Fruit fly (Drosophila melanogaster): ENCODE data around the gene chrb.
A peak's percentile ranks its signal among the peaks of the same experiment; 100 is the strongest.

The chrb gene

dm6 chr3L:11448349-11448748 lies 39.0 kb upstream of the chrb start (continued):
- TF ChIP-seq CG8632 (GFP tag; optimal IDR thresholded peaks at IDR 0.05) (peak; percentile 8), vri (GFP tag; optimal IDR thresholded peaks at IDR 0.05) (no peak), CG15336 (GFP tag; IDR thresholded peaks at IDR 0.05) (peak; percentile 89), pdm3 (GFP tag; optimal IDR thresholded peaks at IDR 0.05) (peak; percentile 49), CG10631 (GFP tag; optimal IDR thresholded peaks at IDR 0.05) (peak; percentile 52)

- TF ChIP-seq cyc (GFP tag; optimal IDR thresholded peaks at IDR 0.05) (peak; percentile 14), topi (GFP tag; optimal IDR thresholded peaks at IDR 0.05) (peak; percentile 25), salr (GFP tag; optimal IDR thresholded peaks at IDR 0.05) (peak in 1 of 2 experiments; percentile 76), Met (GFP tag; optimal IDR thresholded peaks at IDR 0.05) (no peak), Sox15 (GFP tag; optimal IDR thresholded peaks at IDR 0.05) (no peak), fd85E (GFP tag; optimal IDR thresholded peaks at IDR 0.05) (no peak), Sox102F (GFP tag; optimal IDR thresholded peaks at IDR 0.05) (no peak), lz (GFP tag; optimal IDR thresholded peaks at IDR 0.05) (peak; percentile 2), dsx (GFP tag; optimal IDR thresholded peaks at IDR 0.05; ENCODE audit: poor library complexity, severe bottlenecking) (peak; percentile 42), spab (GFP tag; optimal IDR thresholded peaks at IDR 0.05) (peak; percentile 31), CG34406 (GFP tag; optimal IDR thresholded peaks at IDR 0.05) (peak; percentile 22), CG1621 (tag; optimal IDR thresholded peaks at IDR 0.05) (peak; percentile 50), CG16779 (tag; optimal IDR thresholded peaks at IDR 0.05) (peak; percentile 26), CG11762 (GFP tag; optimal IDR thresholded peaks at IDR 0.05; ENCODE audit: insufficient read depth) (peak; percentile 65), CG10669 (GFP tag; optimal IDR thresholded peaks at IDR 0.05) (peak; percentile 48), acj6 (GFP tag; optimal IDR thresholded peaks at IDR 0.05) (peak; percentile 65), Lpt (GFP tag; optimal IDR thresholded peaks at IDR 0.05) (peak; percentile 92), fkh (GFP tag; optimal IDR thresholded peaks at IDR 0.05) (no peak), eg (GFP tag; IDR thresholded peaks at IDR 0.05) (peak; percentile 94), achi (GFP tag; optimal IDR thresholded peaks at IDR 0.05) (peak; percentile 79), CG3919 (GFP tag; optimal IDR thresholded peaks at IDR 0.05) (peak; percentile 85), CG15336 (GFP tag; IDR thresholded peaks at IDR 0.05) (peak; percentile 95), Blimp-1 (GFP tag; optimal IDR thresholded peaks at IDR 0.05) (no peak), OdsH (GFP tag; optimal IDR thresholded peaks at IDR 0.05) (peak; percentile 72), CG8632 (GFP tag; optimal IDR thresholded peaks at IDR 0.05) (no peak), Smox (GFP tag; optimal IDR thresholded peaks at IDR 0.05) (no peak), Eip78C (GFP tag) (peak; percentile 92), CG6854 (GFP tag; optimal IDR thresholded peaks at IDR 0.05) (no peak), CG11902 (GFP tag; optimal IDR thresholded peaks at IDR 0.05) (no peak), net (GFP tag; optimal IDR thresholded peaks at IDR 0.05) (peak; percentile 48), CG32006 (GFP tag; optimal IDR thresholded peaks at IDR 0.05) (peak; percentile 86), Hr39 (GFP tag; optimal IDR thresholded peaks at IDR 0.05) (peak; percentile 12), Sox14 (GFP tag; optimal IDR thresholded peaks at IDR 0.05) (peak; percentile 79), CG6276 (GFP tag; optimal IDR thresholded peaks at IDR 0.05) (peak; percentile 82), Ets96B (tag; optimal IDR thresholded peaks at IDR 0.05) (peak; percentile 43), CG8319 (GFP tag; optimal IDR thresholded peaks at IDR 0.05) (peak; percentile 0), Gug (GFP tag; IDR thresholded peaks at IDR 0.05) (peak; percentile 90), Hr38 (GFP tag; optimal IDR thresholded peaks at IDR 0.05) (no peak), CG6792 (GFP tag; optimal IDR thresholded peaks at IDR 0.05) (peak; percentile 25), CG6808 (GFP tag; optimal IDR thresholded peaks at IDR 0.05) (no peak), CG3032 (tag; optimal IDR thresholded peaks at IDR 0.05) (peak; percentile 55), Eip93F (GFP tag; optimal IDR thresholded peaks at IDR 0.05) (no peak), CG7368 (GFP tag; optimal IDR thresholded peaks at IDR 0.05) (peak; percentile 53), ss (GFP tag; optimal IDR thresholded peaks at IDR 0.05) (no peak), pdm3 (GFP tag; optimal IDR thresholded peaks at IDR 0.05) (peak; percentile 68), CG8119 (GFP tag; IDR thresholded peaks at IDR 0.05) (peak; percentile 93), Hr4 (GFP tag; optimal IDR thresholded peaks at IDR 0.05) (peak; percentile 80), svp (GFP tag) (peak; percentile 23)
Measured at dm6 chr3L:11448935-11449334, 38.4 kb upstream of the chrb start.
